Worm (Caenorhabditis elegans): ENCODE measurements around the gene F09E10.7.

F09E10.7 gene

ce11 chrX:1485718-1486117, 15.9 kb downstream of the F09E10.7 start, which contains the start of gene D1005.4:
Gene D1005.4, minus strand, starts transcription at chrX:1485818.
- TF ChIP-seq pha-4 (tag; optimal IDR thresholded peaks at IDR 0.05) (no peak), K09A11.1 (tag; optimal IDR thresholded peaks at IDR 0.05; ENCODE audit: insufficient read depth) (no peak), hlh-15 (tag; optimal IDR thresholded peaks at IDR 0.05) (no peak), hlh-13 (GFP tag; optimal IDR thresholded peaks at IDR 0.05) (no peak), ceh-45 (GFP tag; IDR thresholded peaks at IDR 0.05) (no peak), ref-2 (tag; optimal IDR thresholded peaks at IDR 0.05) (no peak), Y22D7AL.16 (tag; optimal IDR thresholded peaks at IDR 0.05) (no peak)

ce11 chrX:1483229-1483628, 18.4 kb downstream of the F09E10.7 start:
- TF ChIP-seq hlh-13 (GFP tag; optimal IDR thresholded peaks at IDR 0.05) (no peak), madf-2 (tag; optimal IDR thresholded peaks at IDR 0.05) (no peak), ref-2 (tag; optimal IDR thresholded peaks at IDR 0.05) (no peak), ceh-14 (tag; optimal IDR thresholded peaks at IDR 0.05) (no peak), elt-4 (tag; optimal IDR thresholded peaks at IDR 0.05) (no peak), dve-1 (tag; optimal IDR thresholded peaks at IDR 0.05) (no peak), che-1 (tag; optimal IDR thresholded peaks at IDR 0.05) (no peak), odd-2 (tag; optimal IDR thresholded peaks at IDR 0.05) (no peak), pax-1 (tag; optimal IDR thresholded peaks at IDR 0.05) (no peak), ceh-6 (GFP tag; optimal IDR thresholded peaks at IDR 0.05) (no peak), pag-3 (tag; optimal IDR thresholded peaks at IDR 0.05; ENCODE audit: borderline replicate concordance) (no peak), syd-9 (tag; optimal IDR thresholded peaks at IDR 0.05) (no peak), ceh-24 (tag; optimal IDR thresholded peaks at IDR 0.05) (no peak), K02D7.2 (tag; optimal IDR thresholded peaks at IDR 0.05) (no peak), pha-2 (tag; optimal IDR thresholded peaks at IDR 0.05) (no peak), lim-6 (tag; optimal IDR thresholded peaks at IDR 0.05) (no peak)

ce11 chrX:1480564-1480963, 21.1 kb downstream of the F09E10.7 start:
- TF ChIP-seq pqm-1 (tag; optimal IDR thresholded peaks at IDR 0.05) (no peak), syd-9 (tag; optimal IDR thresholded peaks at IDR 0.05) (no peak), ahr-1 (tag; optimal IDR thresholded peaks at IDR 0.05) (no peak), pha-4 (tag; optimal IDR thresholded peaks at IDR 0.05) (no peak), ceh-6 (GFP tag; optimal IDR thresholded peaks at IDR 0.05) (no peak), sdc-2 (tag; optimal IDR thresholded peaks at IDR 0.05) (no peak), mec-3 (tag; optimal IDR thresholded peaks at IDR 0.05; ENCODE audit: borderline replicate concordance) (no peak), nfya-1 (tag; optimal IDR thresholded peaks at IDR 0.05) (no peak), unc-3 (GFP tag; conservative IDR thresholded peaks at IDR 0.05) (no peak), unc-3 (tag; optimal IDR thresholded peaks at IDR 0.05) (no peak), ref-2 (tag; optimal IDR thresholded peaks at IDR 0.05) (no peak), madf-2 (tag; optimal IDR thresholded peaks at IDR 0.05) (no peak), eyg-1 (tag; optimal IDR thresholded peaks at IDR 0.05) (no peak), pros-1 (tag; optimal IDR thresholded peaks at IDR 0.05) (no peak), pha-2 (tag; optimal IDR thresholded peaks at IDR 0.05) (no peak), Y22D7AL.16 (tag; optimal IDR thresholded peaks at IDR 0.05) (no peak), F13H6.1 (tag; optimal IDR thresholded peaks at IDR 0.05) (no peak), ceh-18 (tag; optimal IDR thresholded peaks at IDR 0.05) (no peak), sox-4 (tag; optimal IDR thresholded peaks at IDR 0.05) (no peak)

- no peak for TF ChIP-seq rnt-1 (tag; optimal IDR thresholded peaks at IDR 0.05)
- TF ChIP-seq pqm-1 (tag; optimal IDR thresholded peaks at IDR 0.05): no peak
Measured at ce11 chrX:1479637-1480036, 22.0 kb downstream of the F09E10.7 start.

ce11 chrX:1479190-1479589, 22.5 kb downstream of the F09E10.7 start, which contains the start of gene acly-1:
Gene acly-1, plus strand, starts transcription at chrX:1479542.
- TF ChIP-seq pqm-1 (tag; optimal IDR thresholded peaks at IDR 0.05) (no peak), fax-1 (tag; optimal IDR thresholded peaks at IDR 0.05) (no peak), fkh-6 (tag; optimal IDR thresholded peaks at IDR 0.05) (no peak), pax-1 (tag; optimal IDR thresholded peaks at IDR 0.05) (no peak), sdc-2 (tag; optimal IDR thresholded peaks at IDR 0.05) (no peak), pros-1 (tag; optimal IDR thresholded peaks at IDR 0.05) (no peak), hlh-30 (tag; optimal IDR thresholded peaks at IDR 0.05; ENCODE audit: insufficient read depth) (no peak), unc-86 (tag; optimal IDR thresholded peaks at IDR 0.05) (no peak), nhr-11 (tag; optimal IDR thresholded peaks at IDR 0.05) (no peak)
